Worm (Caenorhabditis elegans): ENCODE measurements around the gene rhgf-1.

- TF ChIP-seq aly-1 (tag; optimal IDR thresholded peaks at IDR 0.05) (no peak), hnd-1 (tag; optimal IDR thresholded peaks at IDR 0.05) (no peak), ama-1 (optimal IDR thresholded peaks at IDR 0.05) (no peak), sea-1 (GFP tag; conservative IDR thresholded peaks at IDR 0.05) (no peak), B0310.2 (tag; optimal IDR thresholded peaks at IDR 0.05) (no peak), ets-7 (tag; optimal IDR thresholded peaks at IDR 0.05) (no peak), hmg-4 (GFP tag; optimal IDR thresholded peaks at IDR 0.05) (no peak)
These were observed 36.5 kb upstream of the rhgf-1 start for ce11 chrX:10748145-10748544.
